Worm (Caenorhabditis elegans) whole organism, L1 larva: Measurements from ENCODE around the gene C36B7.3.

Source experiments
- C04F5.9 ChIP-seq: sonication (generic microtip); optimal IDR thresholded peaks from 2 replicates; lab custom pipeline; 2016; ENCODE audit warnings: missing genetic modification characterization, missing compliant biosample characterization
- aha-1 ChIP-seq: fragments of 150-350 bp; optimal IDR thresholded peaks from 2 replicates; lab custom pipeline; 2014; ENCODE audit warnings: missing biosample characterization, missing genetic modification characterization
- alr-1 ChIP-seq: fragments of 200-800 bp; sonication (Bioruptor generic); optimal IDR thresholded peaks from 2 replicates; lab custom pipeline; 2018; ENCODE audit warnings: borderline replicate concordance, mild to moderate bottlenecking, missing genetic modification characterization, missing compliant biosample characterization
- aly-2 ChIP-seq: fragments of 150-350 bp; optimal IDR thresholded peaks from 2 replicates; lab custom pipeline; 2014; ENCODE audit warnings: missing biosample characterization, missing genetic modification characterization
- blmp-1 ChIP-seq: fragments of 150-350 bp; optimal IDR thresholded peaks from 2 replicates; lab custom pipeline; 2014; ENCODE audit warnings: missing biosample characterization, missing genetic modification characterization
- ceh-82 ChIP-seq, 3 experiments: fragments of 150-350 bp in 1 of 3; sonication (generic microtip) in 2 of 3; optimal IDR thresholded peaks; 2 replicates each; lab custom pipeline; 2014 to 2017; ENCODE audit warnings: missing biosample characterization in 3 of 3, missing genetic modification characterization in 3 of 3
- ceh-88 ChIP-seq: fragments of 200-800 bp; sonication (Bioruptor generic); IDR thresholded peaks from 2 replicates; pipeline ENCODE4 v1.3.6; 2022; ENCODE audit warnings: missing genetic modification characterization, missing compliant biosample characterization
- ceh-90 ChIP-seq: sonication (generic microtip); optimal IDR thresholded peaks from 2 replicates; lab custom pipeline; 2016; ENCODE audit warnings: missing genetic modification characterization, missing compliant biosample characterization
- dpl-1 ChIP-seq, 3 experiments: fragments of 150-350 bp in 2 of 3; sonication (generic microtip) in 1 of 3; optimal IDR thresholded peaks; 2 replicates each; lab custom pipeline; 2014 to 2017; ENCODE audit warnings: missing biosample characterization in 3 of 3, missing genetic modification characterization in 3 of 3, missing genetic modification reagents in 3 of 3
- dsc-1 ChIP-seq: sonication (generic microtip); optimal IDR thresholded peaks from 2 replicates; lab custom pipeline; 2016; ENCODE audit warnings: mild to moderate bottlenecking, missing genetic modification characterization, missing compliant biosample characterization
- efl-1 ChIP-seq, 4 experiments: fragments of 150-350 bp; optimal IDR thresholded peaks in 3 of 4; peaks in 1 of 4; 1 replicate in 1 of 4; 2 replicates in 3 of 4; lab custom pipeline; 2014; ENCODE audit warnings: missing biosample characterization in 2 of 4, missing genetic modification characterization in 2 of 4, missing genetic modification reagents in 2 of 4
- egl-27 ChIP-seq, 2 experiments: fragments of 150-350 bp in 1 of 2; sonication (generic microtip); optimal IDR thresholded peaks; 3 replicates each; lab custom pipeline; 2017 to 2018; ENCODE audit warnings: missing biosample characterization in 2 of 2, missing genetic modification characterization in 2 of 2, missing genetic modification reagents in 2 of 2
- elt-2 ChIP-seq: sonication (generic microtip); optimal IDR thresholded peaks from 2 replicates; lab custom pipeline; 2016; ENCODE audit warnings: missing genetic modification characterization, mild to moderate bottlenecking, inconsistent platforms, missing compliant biosample characterization, missing genetic modification reagents
- ets-5 ChIP-seq: fragments of 200-800 bp; sonication (Bioruptor generic); IDR thresholded peaks from 2 replicates; pipeline ENCODE4 v1.3.6; 2022; ENCODE audit warnings: missing genetic modification characterization, missing compliant biosample characterization
- fkh-10 ChIP-seq: sonication (generic microtip); optimal IDR thresholded peaks from 2 replicates; lab custom pipeline; 2017; ENCODE audit warnings: missing biosample characterization, missing genetic modification reagents, missing genetic modification characterization
- fkh-4 ChIP-seq: sonication (generic microtip); optimal IDR thresholded peaks from 2 replicates; lab custom pipeline; 2016; ENCODE audit warnings: missing compliant biosample characterization, missing genetic modification characterization, borderline replicate concordance
- fkh-8 ChIP-seq: sonication (generic microtip); optimal IDR thresholded peaks from 2 replicates; lab custom pipeline; 2016; ENCODE audit warnings: mild to moderate bottlenecking, missing genetic modification characterization, missing compliant biosample characterization
- grh-1 ChIP-seq: fragments of 200-800 bp; sonication (Bioruptor generic); IDR thresholded peaks from 2 replicates; pipeline ENCODE4 v1.3.6; 2022; ENCODE audit warnings: missing genetic modification reagents, missing genetic modification characterization, missing compliant biosample characterization
- hlh-17 ChIP-seq: fragments of 200-800 bp; sonication (Bioruptor generic); optimal IDR thresholded peaks from 2 replicates; lab custom pipeline; 2018; ENCODE audit warnings: missing genetic modification characterization, mild to moderate bottlenecking, missing compliant biosample characterization, moderate library complexity, borderline replicate concordance
- lin-14 ChIP-seq: fragments of 200-800 bp; sonication (Bioruptor generic); optimal IDR thresholded peaks from 2 replicates; lab custom pipeline; 2018; ENCODE audit warnings: mild to moderate bottlenecking, missing genetic modification characterization, moderate library complexity, missing compliant biosample characterization
- lir-3 ChIP-seq: sonication (generic microtip); optimal IDR thresholded peaks from 2 replicates; lab custom pipeline; 2016; ENCODE audit warnings: mild to moderate bottlenecking, missing genetic modification characterization, moderate library complexity, missing compliant biosample characterization; ENCODE audit not compliant: poor library complexity
- lsy-2 ChIP-seq, 2 experiments: fragments of 150-350 bp; optimal IDR thresholded peaks; 2 replicates each; lab custom pipeline; 2014; ENCODE audit warnings: missing biosample characterization in 2 of 2, missing genetic modification characterization in 2 of 2
- mdl-1 ChIP-seq, 2 experiments: fragments of 150-350 bp; optimal IDR thresholded peaks; 2 replicates each; lab custom pipeline; 2014 to 2017; ENCODE audit warnings: missing biosample characterization in 2 of 2, missing genetic modification characterization in 2 of 2, inconsistent platforms in 1 of 2
- mep-1 ChIP-seq: fragments of 150-350 bp; optimal IDR thresholded peaks from 2 replicates; lab custom pipeline; 2014; ENCODE audit warnings: missing biosample characterization, missing genetic modification characterization
- nhr-47 ChIP-seq: sonication (generic microtip); optimal IDR thresholded peaks from 2 replicates; lab custom pipeline; 2016; ENCODE audit warnings: mild to moderate bottlenecking, missing genetic modification characterization, moderate library complexity, missing compliant biosample characterization
- nhr-71 ChIP-seq: sonication (generic microtip); optimal IDR thresholded peaks from 2 replicates; lab custom pipeline; 2016; ENCODE audit warnings: mild to moderate bottlenecking, missing genetic modification characterization, moderate library complexity, missing compliant biosample characterization
- nhr-77 ChIP-seq: fragments of 150-350 bp; optimal IDR thresholded peaks from 2 replicates; lab custom pipeline; 2014; ENCODE audit warnings: missing biosample characterization, missing genetic modification characterization
- nhr-85 ChIP-seq: sonication (generic microtip); peaks from one replicate; lab custom pipeline; 2016; ENCODE audit warnings: missing genetic modification characterization, inconsistent platforms, missing compliant biosample characterization
- nhr-90 ChIP-seq: sonication (generic microtip); optimal IDR thresholded peaks from 2 replicates; lab custom pipeline; 2016; ENCODE audit warnings: mild to moderate bottlenecking, missing genetic modification characterization, missing compliant biosample characterization; ENCODE audit not compliant: poor library complexity
- pag-3 ChIP-seq: sonication (generic microtip); optimal IDR thresholded peaks from 2 replicates; lab custom pipeline; 2017; ENCODE audit warnings: missing genetic modification characterization, mild to moderate bottlenecking, missing compliant biosample characterization, antibody characterized with exemption, borderline replicate concordance; ENCODE audit not compliant: insufficient read depth
- pqm-1 ChIP-seq: sonication (generic microtip); optimal IDR thresholded peaks from 3 replicates; lab custom pipeline; 2017; ENCODE audit warnings: missing biosample characterization, missing genetic modification characterization
- rnt-1 ChIP-seq: sonication (generic microtip); optimal IDR thresholded peaks from 2 replicates; lab custom pipeline; 2016; ENCODE audit warnings: mild to moderate bottlenecking, missing genetic modification characterization, moderate library complexity, missing compliant biosample characterization
- snu-23 ChIP-seq: sonication (generic microtip); optimal IDR thresholded peaks from 2 replicates; lab custom pipeline; 2016; ENCODE audit warnings: missing genetic modification characterization, missing compliant biosample characterization
- sptf-1 ChIP-seq: fragments of 150-350 bp; optimal IDR thresholded peaks from 2 replicates; lab custom pipeline; 2014; ENCODE audit warnings: missing biosample characterization, missing genetic modification characterization
- swsn-7 ChIP-seq: sonication (generic microtip); optimal IDR thresholded peaks from 2 replicates; lab custom pipeline; 2016; ENCODE audit warnings: missing genetic modification characterization, missing compliant biosample characterization
- tlp-1 ChIP-seq: fragments of 150-350 bp; optimal IDR thresholded peaks from 2 replicates; lab custom pipeline; 2014; ENCODE audit warnings: missing biosample characterization, missing genetic modification characterization
- vab-15 ChIP-seq: sonication (generic microtip); optimal IDR thresholded peaks from 2 replicates; lab custom pipeline; 2017; ENCODE audit warnings: missing genotype, mild to moderate bottlenecking, missing genetic modification characterization, missing compliant biosample characterization
- xbp-1 ChIP-seq: sonication (generic microtip); optimal IDR thresholded peaks from 2 replicates; lab custom pipeline; 2016; ENCODE audit warnings: missing genetic modification characterization, missing compliant biosample characterization
- zip-4 ChIP-seq: fragments of 200-800 bp; sonication (Bioruptor generic); optimal IDR thresholded peaks from 2 replicates; lab custom pipeline; 2018; ENCODE audit warnings: mild to moderate bottlenecking, missing genetic modification characterization, moderate library complexity, missing compliant biosample characterization

Gene C36B7.3

ce11 chrX:7101477-7101876 lies at the start of gene C36B7.3:
Gene C36B7.3, plus strand, starts transcription at chrX:7101777.
- TF ChIP-seq ets-5 (GFP tag; lab: Robert Waterston, UW), result no peak
- TF ChIP-seq dsc-1 (tag; lab: Kevin White, UChicago), result peak; percentile 3
- TF ChIP-seq, all 84 proteins: peak for 1

DNA sequence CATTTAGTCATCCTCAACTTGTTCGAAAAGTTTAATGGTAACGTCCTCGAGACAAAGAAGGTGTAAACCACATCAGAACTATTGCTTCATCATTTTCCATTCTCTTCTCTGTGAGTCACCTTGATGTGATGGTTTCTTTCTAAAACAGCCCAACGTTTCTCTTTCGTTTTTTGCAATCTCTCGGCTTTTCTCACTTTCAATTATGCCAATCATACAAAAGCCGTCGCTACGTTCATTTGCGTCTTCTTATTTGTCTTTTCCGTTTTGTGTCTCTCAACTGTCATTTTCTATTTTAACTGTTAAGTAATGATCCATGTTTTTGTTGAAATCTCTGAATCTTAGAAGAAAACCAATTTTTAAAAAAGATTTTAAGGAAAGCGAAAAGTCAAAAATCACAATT lies 44.2 kb upstream of the C36B7.3 start, which contains the start of gene B0403.5:
B0403.5 (plus strand) TSS at position 368 of the 400 bp plus-strand sequence.
- no peak for TF ChIP-seq elt-2
- TF ChIP-seq ceh-88 (GFP tag; lab: Robert Waterston, UW), result no peak
- TF ChIP-seq egl-27 (tag; optimal IDR thresholded peaks at IDR 0.05; lab: Kevin White, UChicago), result no peak
- peak; percentile 55 for TF ChIP-seq blmp-1 (tag; lab: Kevin White, UChicago)
- no peak for TF ChIP-seq C04F5.9 (tag; lab: Kevin White, UChicago)
- no peak for TF ChIP-seq ceh-90 (tag; lab: Kevin White, UChicago)

DNA sequence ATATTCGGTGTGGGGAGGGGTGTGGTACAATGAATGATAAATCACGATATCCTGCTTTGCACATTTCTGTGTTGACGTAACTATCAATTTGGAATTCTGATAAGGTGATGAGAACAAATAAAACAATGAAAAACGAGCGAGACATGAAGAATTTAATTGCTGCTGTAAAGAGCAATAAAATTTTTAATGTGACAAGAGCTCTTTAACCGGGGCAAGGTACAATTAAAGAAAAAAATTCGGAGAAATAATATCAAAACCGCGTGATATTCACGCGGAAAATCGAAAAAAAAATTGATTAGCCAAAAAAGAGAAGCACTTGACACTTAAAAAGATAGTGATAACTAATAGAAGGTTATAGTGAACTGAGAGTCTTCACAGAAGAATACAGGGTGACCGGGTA lies 40.3 kb upstream of the C36B7.3 start:
- TF ChIP-seq elt-2, result peak; percentile 40
- no peak for TF ChIP-seq zip-4 (GFP tag; lab: Kevin White, UChicago)
- TF ChIP-seq, all 84 proteins: peak for 1

ce11 chrX:7063236-7063635 lies 38.3 kb upstream of the C36B7.3 start, which contains the start of gene B0403.3:
Gene B0403.3, minus strand, starts transcription at chrX:7063336.
- peak; percentile 29 for TF ChIP-seq fkh-4 (tag; lab: Kevin White, UChicago)
- no peak for TF ChIP-seq snu-23 (GFP tag; lab: Kevin White, UChicago)
- TF ChIP-seq dsc-1 (tag; lab: Kevin White, UChicago), result peak; percentile 81
- TF ChIP-seq nhr-77 (tag; lab: Kevin White, UChicago), result no peak
- TF ChIP-seq lin-14, result no peak
- TF ChIP-seq, all 84 proteins: peak for 2

DNA sequence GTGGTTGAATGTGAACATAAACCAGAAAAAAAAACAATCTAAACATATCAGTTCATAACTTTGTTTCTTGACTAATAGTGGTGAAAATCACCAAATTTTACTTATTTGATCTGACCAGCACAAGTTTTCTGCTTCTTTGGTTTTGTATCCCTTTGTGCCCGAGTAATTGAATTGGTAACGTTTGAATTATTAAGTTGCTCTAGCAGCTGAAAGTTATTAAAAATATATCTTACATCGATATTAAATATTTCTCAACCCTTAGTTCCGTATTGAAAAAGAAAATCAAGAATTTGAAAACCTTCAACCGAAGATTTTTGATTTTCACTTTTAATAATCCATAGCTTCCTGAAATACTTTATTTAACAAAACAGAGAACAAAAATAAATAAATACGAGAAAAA lies 35.6 kb upstream of the C36B7.3 start:
- TF ChIP-seq sptf-1 (tag; lab: Kevin White, UChicago), result no peak
- TF ChIP-seq nhr-47 (tag; lab: Kevin White, UChicago), result no peak
- peak; percentile 23 for TF ChIP-seq nhr-71
- TF ChIP-seq hlh-17 (GFP tag; lab: Kevin White, UChicago), result no peak
- TF ChIP-seq lsy-2 (tag; optimal IDR thresholded peaks at IDR 0.05; lab: Kevin White, UChicago), result no peak
- peak; percentile 50 for TF ChIP-seq xbp-1
- TF ChIP-seq fkh-10, result no peak
- TF ChIP-seq nhr-85 (tag; lab: Kevin White, UChicago), result peak; percentile 8
- no peak for TF ChIP-seq efl-1 (optimal IDR thresholded peaks at IDR 0.05; lab: Kevin White, UChicago)
- TF ChIP-seq efl-1 (GFP tag; optimal IDR thresholded peaks at IDR 0.05 in 1 of 2; lab: Kevin White, UChicago), result peak in 1 of 2 experiments; percentile 75
- TF ChIP-seq aly-2 (tag; lab: Kevin White, UChicago), result peak; percentile 61
- no peak for TF ChIP-seq vab-15 (tag; lab: Kevin White, UChicago)

DNA sequence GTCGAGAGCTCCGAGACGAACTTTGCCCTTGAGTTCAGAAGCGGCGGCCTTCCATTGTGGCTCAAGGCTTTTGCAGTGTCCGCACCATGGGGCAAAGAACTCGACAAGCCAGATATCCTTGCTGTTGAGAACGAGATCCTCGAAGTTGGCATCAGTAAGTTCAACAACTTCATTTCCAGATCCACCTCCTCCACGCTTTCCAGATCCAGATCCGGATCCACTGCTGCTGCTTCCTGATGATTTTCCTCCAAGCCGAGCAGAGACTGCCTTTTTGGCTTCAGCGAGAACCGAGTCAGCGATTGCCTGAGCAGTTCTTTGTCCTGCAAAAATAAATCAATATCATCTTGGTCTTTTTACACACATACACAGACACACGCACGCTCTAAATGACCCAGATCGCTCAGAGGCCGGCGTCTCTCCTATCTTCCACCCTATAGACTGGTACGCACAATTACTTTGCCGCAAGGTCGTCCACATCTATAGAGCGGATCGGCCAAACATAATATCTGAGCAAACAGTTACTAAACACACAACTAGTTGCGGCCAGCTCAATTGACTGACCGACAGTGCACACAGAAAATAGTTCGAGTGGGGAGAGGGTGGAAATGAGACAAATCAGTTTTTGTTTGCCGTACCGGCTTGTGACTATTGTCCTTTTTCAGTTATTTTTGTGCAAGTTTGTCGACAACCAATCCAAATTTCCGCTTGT lies 34.2 kb upstream of the C36B7.3 start:
- TF ChIP-seq nhr-47 (tag; lab: Kevin White, UChicago) (no peak), tlp-1 (tag; lab: Kevin White, UChicago) (no peak), fkh-8 (tag; lab: Kevin White, UChicago) (no peak), pag-3 (tag; lab: Kevin White, UChicago) (no peak), alr-1 (tag; lab: Kevin White, UChicago) (no peak), mep-1 (no peak), mdl-1 (tag; optimal IDR thresholded peaks at IDR 0.05; lab: Kevin White, UChicago) (no peak), pqm-1 (tag; lab: Kevin White, UChicago) (no peak), lir-3 (tag; lab: Kevin White, UChicago) (no peak), dpl-1 (GFP tag; optimal IDR thresholded peaks at IDR 0.05; lab: Kevin White, UChicago) (no peak), snu-23 (GFP tag; lab: Kevin White, UChicago) (no peak), ets-5 (GFP tag; lab: Robert Waterston, UW) (no peak), nhr-90 (tag; lab: Kevin White, UChicago) (peak; percentile 6), swsn-7 (tag; lab: Kevin White, UChicago) (peak; percentile 0), ceh-90 (tag; lab: Kevin White, UChicago) (no peak), grh-1 (no peak), rnt-1 (peak; percentile 11), ceh-82 (tag; optimal IDR thresholded peaks at IDR 0.05; lab: Kevin White, UChicago) (peak in 1 of 3 experiments; percentile 14), sptf-1 (tag; lab: Kevin White, UChicago) (no peak), aha-1 (no peak)
